Worm (Caenorhabditis elegans): Measurements from ENCODE around the gene C40A11.4.

C40A11.4 gene

ce11 chrII:2186329-2186728, 49.1 kb downstream of the C40A11.4 start, which contains the start of gene gba-2:
Gene gba-2 (minus strand): TSS chrII:2186434.
- TF ChIP-seq fos-1 (tag; optimal IDR thresholded peaks at IDR 0.05) (peak; percentile 66), dmd-4 (tag; optimal IDR thresholded peaks at IDR 0.05) (no peak), sma-9 (GFP tag; optimal IDR thresholded peaks at IDR 0.05) (peak; percentile 31), sma-9 (tag; optimal IDR thresholded peaks at IDR 0.05) (no peak)

ce11 chrII:2186730-2187129, 49.5 kb downstream of the C40A11.4 start:
- TF ChIP-seq mab-5 (tag; optimal IDR thresholded peaks at IDR 0.05) (no peak), F13H6.1 (tag; optimal IDR thresholded peaks at IDR 0.05) (no peak), lsy-2 (tag; optimal IDR thresholded peaks at IDR 0.05) (peak in 1 of 2 experiments; percentile 31)
